Fruit fly (Drosophila melanogaster) whole organism, embryonic: Measurements from ENCODE around the gene CG14196.

Experiments
- Abd-B ChIP-seq: fragments of 200-800 bp; sonication (Bioruptor generic); optimal IDR thresholded peaks from 2 replicates; lab custom pipeline; 2018; ENCODE audit warnings: missing biosample characterization, mild to moderate bottlenecking, missing genetic modification characterization, moderate library complexity
- Blimp-1 ChIP-seq: fragments of 200-800 bp; sonication (Bioruptor generic); optimal IDR thresholded peaks from 3 replicates; lab custom pipeline; 2018; ENCODE audit warnings: missing biosample characterization, missing genetic modification characterization, mild to moderate bottlenecking, moderate library complexity, missing genetic modification reagents
- BtbVII ChIP-seq: fragments of 200-800 bp; sonication (Bioruptor generic); optimal IDR thresholded peaks from 3 replicates; lab custom pipeline; 2017; ENCODE audit warnings: missing biosample characterization, mild to moderate bottlenecking, missing genetic modification characterization
- CG10267 ChIP-seq: fragments of 200-800 bp; sonication (Bioruptor generic); optimal IDR thresholded peaks from 2 replicates; lab custom pipeline; 2018; ENCODE audit warnings: missing biosample characterization, mild to moderate bottlenecking, missing genetic modification characterization, moderate library complexity
- CG10274 ChIP-seq: fragments of 200-800 bp; sonication (Bioruptor generic); optimal IDR thresholded peaks from 3 replicates; lab custom pipeline; 2017; ENCODE audit warnings: missing biosample characterization, mild to moderate bottlenecking, missing genetic modification characterization
- CG10462 ChIP-seq: fragments of 200-800 bp; sonication (Bioruptor generic); optimal IDR thresholded peaks from 2 replicates; lab custom pipeline; 2016; ENCODE audit warnings: missing biosample characterization, missing genetic modification characterization
- CG11695 ChIP-seq: fragments of 200-800 bp; sonication (Bioruptor generic); IDR thresholded peaks from 3 replicates; pipeline ENCODE4 v1.3.6; 2022; ENCODE audit warnings: missing biosample characterization, missing genetic modification characterization
- CG12071 ChIP-seq: fragments of 200-800 bp; sonication (Bioruptor generic); optimal IDR thresholded peaks from 3 replicates; lab custom pipeline; 2018; ENCODE audit warnings: missing biosample characterization, mild to moderate bottlenecking, missing genetic modification characterization
- CG13424 ChIP-seq: fragments of 200-800 bp; sonication (Bioruptor generic); optimal IDR thresholded peaks from 2 replicates; lab custom pipeline; 2019; ENCODE audit warnings: missing biosample characterization, mild to moderate bottlenecking, missing genetic modification characterization, moderate library complexity
- CG13775 ChIP-seq: fragments of 200-800 bp; sonication (Bioruptor generic); optimal IDR thresholded peaks from 3 replicates; lab custom pipeline; 2017; ENCODE audit warnings: missing biosample characterization, mild to moderate bottlenecking, missing genetic modification characterization
- CG16779 ChIP-seq: fragments of 200-800 bp; sonication (Bioruptor generic); IDR thresholded peaks from 2 replicates; pipeline ENCODE4 v1.3.6; 2022; ENCODE audit warnings: missing biosample characterization, missing genetic modification characterization
- CG17359 ChIP-seq: fragments of 200-800 bp; sonication (Bioruptor generic); optimal IDR thresholded peaks from 3 replicates; lab custom pipeline; 2018; ENCODE audit warnings: missing biosample characterization, mild to moderate bottlenecking, missing genetic modification characterization, moderate library complexity
- CG2712 ChIP-seq: fragments of 200-800 bp; optimal IDR thresholded peaks from 3 replicates; lab custom pipeline; 2019; ENCODE audit warnings: missing biosample characterization, mild to moderate bottlenecking, missing genetic modification characterization, moderate library complexity
- CG32532 ChIP-seq: fragments of 200-800 bp; sonication (Bioruptor generic); IDR thresholded peaks from 2 replicates; pipeline ENCODE4 v1.3.6; 2022; ENCODE audit warnings: missing biosample characterization, missing genetic modification characterization
- CG6175 ChIP-seq: fragments of 200-800 bp; sonication (Bioruptor generic); IDR thresholded peaks from 3 replicates; pipeline ENCODE4 v1.3.6; 2022; ENCODE audit warnings: missing biosample characterization, missing genetic modification characterization
- CG6272 ChIP-seq: fragments of 200-800 bp; sonication (Bioruptor generic); IDR thresholded peaks from 2 replicates; pipeline ENCODE4 v1.3.6; 2022; ENCODE audit warnings: missing biosample characterization, missing genetic modification characterization
- CG6765 ChIP-seq: fragments of 200-800 bp; sonication (Bioruptor generic); optimal IDR thresholded peaks from 3 replicates; lab custom pipeline; 2017; ENCODE audit warnings: missing biosample characterization, mild to moderate bottlenecking, missing genetic modification characterization
- CG6791 ChIP-seq: fragments of 200-800 bp; sonication (Bioruptor generic); IDR thresholded peaks from 3 replicates; pipeline ENCODE4 v1.3.6; 2022; ENCODE audit warnings: missing biosample characterization, missing genetic modification characterization; ENCODE audit not compliant: partially characterized antibody
- CG8924 ChIP-seq: fragments of 200-800 bp; optimal IDR thresholded peaks from 3 replicates; lab custom pipeline; 2019; ENCODE audit warnings: missing biosample characterization, mild to moderate bottlenecking, missing genetic modification characterization, moderate library complexity
- Chrac-16 ChIP-seq: fragments of 200-800 bp; sonication (Bioruptor generic); optimal IDR thresholded peaks from 3 replicates; lab custom pipeline; 2016; ENCODE audit warnings: missing biosample characterization, missing genetic modification characterization
- Doc2 ChIP-seq: fragments of 200-800 bp; sonication (Bioruptor generic); IDR thresholded peaks from 2 replicates; pipeline ENCODE4 v1.3.6; 2022; ENCODE audit warnings: missing biosample characterization, missing genetic modification characterization
- Drgx ChIP-seq: fragments of 200-800 bp; sonication (Bioruptor generic); IDR thresholded peaks from 2 replicates; pipeline ENCODE4 v1.3.6; 2022; ENCODE audit warnings: missing biosample characterization, missing genetic modification characterization
- E2f1 ChIP-seq: fragments of 200-800 bp; sonication (Bioruptor generic); IDR thresholded peaks from 2 replicates; pipeline ENCODE4 v1.3.6; 2022; ENCODE audit warnings: missing biosample characterization, missing genetic modification characterization
- Ets97D ChIP-seq: fragments of 200-800 bp; sonication (Bioruptor generic); optimal IDR thresholded peaks from 3 replicates; lab custom pipeline; 2016; ENCODE audit warnings: missing biosample characterization, missing genetic modification characterization
- Fer3 ChIP-seq: fragments of 200-800 bp; sonication (Bioruptor generic); optimal IDR thresholded peaks from 2 replicates; lab custom pipeline; 2018; ENCODE audit warnings: missing biosample characterization, mild to moderate bottlenecking, missing genetic modification characterization, moderate library complexity
- H15 ChIP-seq: fragments of 200-800 bp; sonication (Bioruptor generic); IDR thresholded peaks from 3 replicates; pipeline ENCODE4 v1.3.6; 2022; ENCODE audit warnings: missing biosample characterization, missing genetic modification characterization
- Hr78 ChIP-seq, 2 experiments: fragments of 200-800 bp in 1 of 2; fragments of >200 bp in 1 of 2; sonication (Bioruptor generic) in 1 of 2; optimal IDR thresholded peaks; 2 replicates each; lab custom pipeline; 2017 to 2019; ENCODE audit warnings: missing biosample characterization in 2 of 2, missing genetic modification characterization in 2 of 2, mild to moderate bottlenecking in 1 of 2, moderate library complexity in 1 of 2
- Oli ChIP-seq: fragments of 200-800 bp; sonication (Bioruptor generic); optimal IDR thresholded peaks from 2 replicates; lab custom pipeline; 2018; ENCODE audit warnings: missing biosample characterization, mild to moderate bottlenecking, missing genetic modification characterization, moderate library complexity
- Sox102F ChIP-seq: fragments of 200-800 bp; sonication (Bioruptor generic); optimal IDR thresholded peaks from 2 replicates; lab custom pipeline; 2018; ENCODE audit warnings: missing biosample characterization, mild to moderate bottlenecking, missing genetic modification characterization, moderate library complexity
- Xrp1 ChIP-seq: fragments of 200-800 bp; sonication (Bioruptor generic); IDR thresholded peaks from 2 replicates; pipeline ENCODE4 v1.3.6; 2022; ENCODE audit warnings: missing biosample characterization, missing genetic modification characterization
- YL-1 ChIP-seq: fragments of 200-800 bp; sonication (Bioruptor generic); optimal IDR thresholded peaks from 3 replicates; lab custom pipeline; 2017; ENCODE audit warnings: missing biosample characterization, mild to moderate bottlenecking, missing genetic modification characterization
- bsh ChIP-seq, 2 experiments: fragments of 200-800 bp; sonication (Bioruptor generic); optimal IDR thresholded peaks; 2 replicates each; lab custom pipeline; 2017 to 2018; ENCODE audit warnings: mild to moderate bottlenecking in 2 of 2, missing biosample characterization in 2 of 2, missing genetic modification characterization in 2 of 2, moderate library complexity in 1 of 2
- chinmo ChIP-seq: fragments of 200-800 bp; sonication (Bioruptor generic); IDR thresholded peaks from 4 replicates; pipeline ENCODE4 v1.3.6; 2022; ENCODE audit warnings: missing biosample characterization, missing genetic modification characterization; ENCODE audit not compliant: partially characterized antibody
- dm ChIP-seq: fragments of 200-800 bp; sonication (Bioruptor generic); optimal IDR thresholded peaks from 3 replicates; lab custom pipeline; 2016; ENCODE audit warnings: missing biosample characterization, missing genetic modification characterization
- dysf ChIP-seq: fragments of 200-800 bp; sonication (Bioruptor generic); IDR thresholded peaks from 3 replicates; pipeline ENCODE4 v1.3.6; 2022; ENCODE audit warnings: missing biosample characterization, missing genetic modification characterization
- gem ChIP-seq: fragments of 200-800 bp; sonication (Bioruptor generic); optimal IDR thresholded peaks from 2 replicates; lab custom pipeline; 2019; ENCODE audit warnings: missing biosample characterization, mild to moderate bottlenecking, missing genetic modification characterization, moderate library complexity
- grau ChIP-seq: fragments of 200-800 bp; optimal IDR thresholded peaks from 3 replicates; lab custom pipeline; 2019; ENCODE audit warnings: missing biosample characterization, mild to moderate bottlenecking, missing genetic modification characterization, moderate library complexity
- gro ChIP-seq: fragments of 200-800 bp; sonication (Bioruptor generic); optimal IDR thresholded peaks from 2 replicates; lab custom pipeline; 2016; ENCODE audit warnings: missing biosample characterization, missing genetic modification characterization
- hb ChIP-seq: fragments of 200-800 bp; sonication (Bioruptor generic); IDR thresholded peaks from 3 replicates; pipeline ENCODE4 v1.3.6; 2022; ENCODE audit warnings: missing biosample characterization, missing genetic modification characterization; ENCODE audit not compliant: partially characterized antibody
- hkb ChIP-seq, 2 experiments: fragments of 200-800 bp in 1 of 2; fragments of >200 bp in 1 of 2; sonication (Bioruptor generic) in 1 of 2; IDR thresholded peaks in 1 of 2; optimal IDR thresholded peaks in 1 of 2; 2 replicates each; pipeline versions ENCODE4 v1.3.6 to Lab custom; 2017 to 2022; ENCODE audit warnings: missing biosample characterization in 1 of 2, missing genetic modification characterization in 1 of 2
- kni ChIP-seq: fragments of 200-800 bp; sonication (Bioruptor generic); optimal IDR thresholded peaks from 3 replicates; lab custom pipeline; 2017; ENCODE audit warnings: mild to moderate bottlenecking, missing biosample characterization, missing genetic modification reagents, missing genetic modification characterization
- luna ChIP-seq: fragments of 200-800 bp; sonication (Bioruptor generic); optimal IDR thresholded peaks from 2 replicates; lab custom pipeline; 2016; ENCODE audit warnings: missing biosample characterization, missing genetic modification characterization
- nau ChIP-seq: fragments of 200-800 bp; sonication (Bioruptor generic); optimal IDR thresholded peaks from 3 replicates; lab custom pipeline; 2017; ENCODE audit warnings: missing biosample characterization, mild to moderate bottlenecking, missing genetic modification characterization, missing genetic modification reagents
- phol ChIP-seq: fragments of 200-800 bp; sonication (Bioruptor generic); optimal IDR thresholded peaks from 3 replicates; lab custom pipeline; 2018; ENCODE audit warnings: missing biosample characterization, mild to moderate bottlenecking, missing genetic modification characterization, moderate library complexity
- repo ChIP-seq: fragments of 200-800 bp; sonication (Bioruptor generic); optimal IDR thresholded peaks from 2 replicates; lab custom pipeline; 2016; ENCODE audit warnings: missing biosample characterization, missing genetic modification characterization
- sens-2 ChIP-seq: fragments of 200-800 bp; sonication (Bioruptor generic); IDR thresholded peaks from 2 replicates; pipeline ENCODE4 v1.3.6; 2022; ENCODE audit warnings: missing biosample characterization, missing genetic modification characterization
- unc-4 ChIP-seq: fragments of 200-800 bp; sonication (Bioruptor generic); IDR thresholded peaks from 2 replicates; pipeline ENCODE4 v1.3.6; 2022; ENCODE audit warnings: missing biosample characterization, missing genetic modification characterization; ENCODE audit not compliant: partially characterized antibody
- unpg ChIP-seq: fragments of 200-800 bp; sonication (Bioruptor generic); optimal IDR thresholded peaks from 3 replicates; lab custom pipeline; 2018; ENCODE audit warnings: missing biosample characterization, mild to moderate bottlenecking, missing genetic modification characterization, moderate library complexity
- zf30C ChIP-seq: fragments of 200-800 bp; sonication (Bioruptor generic); optimal IDR thresholded peaks from 3 replicates; lab custom pipeline; 2018; ENCODE audit warnings: missing biosample characterization, mild to moderate bottlenecking, missing genetic modification characterization

CG14196 gene

dm6 chrX:19262553-19262952 is 20.9 kb upstream of the CG14196 start (continued):
- TF ChIP-seq repo (no peak), E2f1 (GFP tag; lab: Robert Waterston, UW) (no peak), Ets97D (GFP tag; lab: Kevin White, UChicago) (no peak), CG6175 (GFP tag; lab: Robert Waterston, UW) (no peak), CG13775 (GFP tag; lab: Kevin White, UChicago) (no peak), luna (GFP tag; lab: Kevin White, UChicago) (no peak), CG6765 (GFP tag; lab: Kevin White, UChicago) (no peak), Oli (tag; lab: Kevin White, UChicago) (peak; percentile 5), Xrp1 (GFP tag; lab: Robert Waterston, UW) (peak; percentile 32; the same call in 1 of the 2 replicates), phol (peak; percentile 52), dm (no peak), CG10274 (GFP tag; lab: Kevin White, UChicago) (no peak), CG6272 (GFP tag; lab: Robert Waterston, UW) (no peak), CG13424 (tag; lab: Kevin White, UChicago) (peak; percentile 29), chinmo (no peak), gem (tag; lab: Kevin White, UChicago) (no peak), Hr78 (GFP tag; optimal IDR thresholded peaks at IDR 0.05; lab: Kevin White, UChicago) (no peak), YL-1 (GFP tag; lab: Kevin White, UChicago) (no peak), bsh (GFP tag; optimal IDR thresholded peaks at IDR 0.05; lab: Kevin White, UChicago) (peak in 1 of 2 experiments; percentile 6), CG10462 (GFP tag; lab: Kevin White, UChicago) (no peak), BtbVII (no peak), CG17359 (tag; lab: Kevin White, UChicago) (peak; percentile 49), Fer3 (tag; lab: Kevin White, UChicago) (peak; percentile 13), CG6791 (GFP tag; lab: Robert Waterston, UW) (no peak), CG2712 (tag; lab: Kevin White, UChicago) (peak; percentile 52), unpg (GFP tag; lab: Kevin White, UChicago) (peak; percentile 18), unc-4 (GFP tag; lab: Robert Waterston, UW) (no peak), CG11695 (GFP tag; lab: Robert Waterston, UW) (peak; percentile 43; the same call in 1 of the 3 replicates), kni (GFP tag; lab: Kevin White, UChicago) (no peak), hkb (optimal IDR thresholded peaks at IDR 0.05; lab: Kevin White, UChicago) (no peak), hkb (GFP tag; IDR thresholded peaks at IDR 0.05; lab: Robert Waterston, UW) (no peak), Chrac-16 (GFP tag; lab: Kevin White, UChicago) (no peak), hb (no peak), CG10267 (tag; lab: Kevin White, UChicago) (peak; percentile 2), dysf (GFP tag; lab: Robert Waterston, UW) (0 out of 3 replicates have a peak, but pooled peaks have one; percentile 33), CG12071 (no peak), grau (tag; lab: Kevin White, UChicago) (peak; percentile 6), Doc2 (no peak), Blimp-1 (GFP tag; lab: Kevin White, UChicago) (peak; percentile 16), CG32532 (peak; percentile 11; the same call in 1 of the 2 replicates), CG8924 (tag; lab: Kevin White, UChicago) (peak; percentile 3), gro (GFP tag; lab: Kevin White, UChicago) (no peak), Sox102F (GFP tag; lab: Kevin White, UChicago) (no peak), Abd-B (no peak), CG16779 (GFP tag; lab: Robert Waterston, UW) (no peak), sens-2 (GFP tag; lab: Robert Waterston, UW) (0 out of 2 replicates have a peak, but pooled peaks have one; percentile 11), H15 (no peak), nau (GFP tag; lab: Kevin White, UChicago) (no peak), zf30C (GFP tag; lab: Kevin White, UChicago) (peak; percentile 14), Drgx (GFP tag; lab: Robert Waterston, UW) (0 out of 2 replicates have a peak, but pooled peaks have one; percentile 36)
